Worm (Caenorhabditis elegans) whole organism, L4/young adult: ENCODE data around the gene srh-125.

ENCODE experiments used
- dao-5 ChIP-seq: sonication (generic microtip); optimal IDR thresholded peaks from 2 replicates; lab custom pipeline; 2016; ENCODE audit warnings: missing genotype, missing genetic modification characterization, moderate library complexity, missing compliant biosample characterization
- him-1 ChIP-seq: sonication (generic microtip); optimal IDR thresholded peaks from 2 replicates; lab custom pipeline; 2016; ENCODE audit warnings: missing genotype, missing genetic modification reagents, missing genetic modification characterization, missing compliant biosample characterization

DNA sequence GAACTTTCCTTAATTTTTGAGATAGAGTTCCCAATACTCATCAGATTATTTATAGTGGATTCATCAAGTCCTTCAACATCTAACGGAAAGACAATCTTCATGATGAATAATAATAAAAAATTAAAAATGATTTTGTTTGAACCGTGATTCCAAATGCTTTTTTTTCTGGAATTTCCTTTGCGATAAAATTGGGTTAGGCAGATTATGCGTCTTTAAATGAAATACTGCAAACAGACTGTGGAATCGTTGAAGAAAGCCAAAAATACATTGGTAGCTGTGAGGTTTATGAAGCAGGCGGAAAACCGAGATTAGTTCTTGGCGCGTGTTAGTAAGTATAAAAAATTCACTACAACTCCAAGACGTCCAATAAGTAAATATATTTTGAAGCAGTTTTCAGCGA, 50.1 kb downstream of the srh-125 start, which contains the start of gene srw-68:
- no peak for TF ChIP-seq him-1
- TF ChIP-seq dao-5 (tag; lab: Kevin White, UChicago), result no peak
